Worm (Caenorhabditis elegans) whole organism, late embryonic: ENCODE measurements around the gene fbxa-11.

ENCODE experiments used
- C08G9.2 ChIP-seq: sonication (generic microtip); optimal IDR thresholded peaks from 2 replicates; lab custom pipeline; 2016; ENCODE audit warnings: mild to moderate bottlenecking, missing genetic modification characterization, moderate library complexity, missing compliant biosample characterization
- C38D4.7 ChIP-seq: fragments of 200-800 bp; sonication (Bioruptor generic); optimal IDR thresholded peaks from 2 replicates; lab custom pipeline; 2018; ENCODE audit warnings: mild to moderate bottlenecking, missing genetic modification characterization, moderate library complexity, missing compliant biosample characterization
- F13H6.1 ChIP-seq: sonication (generic microtip); optimal IDR thresholded peaks from 2 replicates; lab custom pipeline; 2016; ENCODE audit warnings: missing genetic modification characterization, missing compliant biosample characterization
- K02D7.2 ChIP-seq: sonication (generic microtip); optimal IDR thresholded peaks from 2 replicates; lab custom pipeline; 2017; ENCODE audit warnings: mild to moderate bottlenecking, missing genetic modification characterization, missing compliant biosample characterization
- T23F11.4 ChIP-seq: fragments of 200-800 bp; sonication (Bioruptor generic); optimal IDR thresholded peaks from 2 replicates; lab custom pipeline; 2018; ENCODE audit warnings: mild to moderate bottlenecking, missing genetic modification characterization, missing compliant biosample characterization
- Y22D7AL.16 ChIP-seq: sonication (generic microtip); optimal IDR thresholded peaks from 2 replicates; lab custom pipeline; 2016; ENCODE audit warnings: missing genetic modification characterization, missing compliant biosample characterization
- ceh-14 ChIP-seq: sonication (generic microtip); optimal IDR thresholded peaks from 2 replicates; lab custom pipeline; 2016; ENCODE audit warnings: missing genotype, missing genetic modification characterization, missing compliant biosample characterization
- ceh-18 ChIP-seq: sonication (generic microtip); optimal IDR thresholded peaks from 2 replicates; lab custom pipeline; 2016; ENCODE audit warnings: missing genetic modification characterization, missing compliant biosample characterization
- ceh-19 ChIP-seq: fragments of 200-800 bp; sonication (Bioruptor generic); optimal IDR thresholded peaks from 2 replicates; lab custom pipeline; 2018; ENCODE audit warnings: mild to moderate bottlenecking, missing genetic modification characterization, missing compliant biosample characterization
- ceh-2 ChIP-seq: sonication (generic microtip); optimal IDR thresholded peaks from 2 replicates; lab custom pipeline; 2016; ENCODE audit warnings: missing genotype, missing genetic modification characterization, missing compliant biosample characterization
- ceh-24 ChIP-seq: sonication (generic microtip); optimal IDR thresholded peaks from 2 replicates; lab custom pipeline; 2016; ENCODE audit warnings: mild to moderate bottlenecking, missing genetic modification characterization, missing compliant biosample characterization
- ceh-31 ChIP-seq: sonication (generic microtip); optimal IDR thresholded peaks from 2 replicates; lab custom pipeline; 2016; ENCODE audit warnings: missing genetic modification characterization, missing compliant biosample characterization
- ceh-34 ChIP-seq: sonication (generic microtip); optimal IDR thresholded peaks from 2 replicates; lab custom pipeline; 2016; ENCODE audit warnings: mild to moderate bottlenecking, missing genetic modification characterization, missing compliant biosample characterization
- ceh-48 ChIP-seq: sonication (generic microtip); optimal IDR thresholded peaks from 2 replicates; lab custom pipeline; 2016; ENCODE audit warnings: missing genetic modification characterization, inconsistent platforms, missing compliant biosample characterization
- ceh-6 ChIP-seq: fragments of 200-800 bp; sonication (Bioruptor generic); optimal IDR thresholded peaks from 2 replicates; lab custom pipeline; 2018; ENCODE audit warnings: mild to moderate bottlenecking, missing genetic modification characterization, missing compliant biosample characterization
- che-1 ChIP-seq: sonication (generic microtip); optimal IDR thresholded peaks from 2 replicates; lab custom pipeline; 2016; ENCODE audit warnings: mild to moderate bottlenecking, missing genetic modification characterization, missing compliant biosample characterization
- elt-2 ChIP-seq: sonication (generic microtip); optimal IDR thresholded peaks from 2 replicates; lab custom pipeline; 2016; ENCODE audit warnings: missing genetic modification reagents, missing genetic modification characterization, missing compliant biosample characterization
- elt-4 ChIP-seq: sonication (generic microtip); optimal IDR thresholded peaks from 2 replicates; lab custom pipeline; 2016; ENCODE audit warnings: missing genetic modification characterization, missing compliant biosample characterization
- ets-4 ChIP-seq: sonication (generic microtip); optimal IDR thresholded peaks from 2 replicates; lab custom pipeline; 2016; ENCODE audit warnings: missing genetic modification characterization, missing compliant biosample characterization
- eyg-1 ChIP-seq: sonication (generic microtip); optimal IDR thresholded peaks from 2 replicates; lab custom pipeline; 2016; ENCODE audit warnings: missing genotype, missing genetic modification characterization, missing compliant biosample characterization
- fax-1 ChIP-seq: sonication (generic microtip); optimal IDR thresholded peaks from 2 replicates; lab custom pipeline; 2016; ENCODE audit warnings: missing genotype, missing genetic modification characterization, missing compliant biosample characterization
- fkh-6 ChIP-seq: sonication (generic microtip); optimal IDR thresholded peaks from 2 replicates; lab custom pipeline; 2016; ENCODE audit warnings: missing genetic modification characterization, missing compliant biosample characterization
- gmeb-2 ChIP-seq: sonication (generic microtip); optimal IDR thresholded peaks from 2 replicates; lab custom pipeline; 2016; ENCODE audit warnings: missing genetic modification characterization, inconsistent platforms, missing compliant biosample characterization
- hlh-13 ChIP-seq: fragments of 200-800 bp; sonication (Bioruptor generic); optimal IDR thresholded peaks from 2 replicates; lab custom pipeline; 2018; ENCODE audit warnings: mild to moderate bottlenecking, missing genetic modification characterization, missing compliant biosample characterization
- hlh-6 ChIP-seq: sonication (generic microtip); optimal IDR thresholded peaks from 2 replicates; lab custom pipeline; 2016; ENCODE audit warnings: missing genotype, missing genetic modification characterization, missing compliant biosample characterization
- hlh-8 ChIP-seq: sonication (generic microtip); optimal IDR thresholded peaks from 2 replicates; lab custom pipeline; 2016; ENCODE audit warnings: missing genotype, missing genetic modification characterization, missing compliant biosample characterization
- lim-6 ChIP-seq: sonication (generic microtip); optimal IDR thresholded peaks from 2 replicates; lab custom pipeline; 2016; ENCODE audit warnings: missing genetic modification characterization, missing compliant biosample characterization
- lin-11 ChIP-seq: fragments of 200-800 bp; sonication (Bioruptor generic); optimal IDR thresholded peaks from 2 replicates; lab custom pipeline; 2018; ENCODE audit warnings: mild to moderate bottlenecking, missing genetic modification characterization, missing compliant biosample characterization
- madf-2 ChIP-seq: sonication (generic microtip); optimal IDR thresholded peaks from 2 replicates; lab custom pipeline; 2017; ENCODE audit warnings: missing genetic modification characterization, missing compliant biosample characterization
- mec-3 ChIP-seq: sonication (generic microtip); optimal IDR thresholded peaks from 2 replicates; lab custom pipeline; 2016; ENCODE audit warnings: borderline replicate concordance, missing genetic modification characterization, missing compliant biosample characterization
- npax-4 ChIP-seq: sonication (generic microtip); optimal IDR thresholded peaks from 2 replicates; lab custom pipeline; 2016; ENCODE audit warnings: missing genetic modification characterization, missing compliant biosample characterization
- pag-3 ChIP-seq: sonication (generic microtip); optimal IDR thresholded peaks from 2 replicates; lab custom pipeline; 2016; ENCODE audit warnings: missing compliant biosample characterization, missing genetic modification characterization, borderline replicate concordance
- pat-9 ChIP-seq: fragments of 200-800 bp; sonication (Bioruptor generic); optimal IDR thresholded peaks from 2 replicates; lab custom pipeline; 2018; ENCODE audit warnings: mild to moderate bottlenecking, missing genetic modification characterization, moderate library complexity, missing compliant biosample characterization
- pha-2 ChIP-seq: sonication (generic microtip); optimal IDR thresholded peaks from 2 replicates; lab custom pipeline; 2017; ENCODE audit warnings: mild to moderate bottlenecking, missing genetic modification characterization, missing compliant biosample characterization
- pqm-1 ChIP-seq: sonication (generic microtip); optimal IDR thresholded peaks from 2 replicates; lab custom pipeline; 2016; ENCODE audit warnings: missing genetic modification characterization, missing compliant biosample characterization
- ref-2 ChIP-seq: sonication (generic microtip); optimal IDR thresholded peaks from 2 replicates; lab custom pipeline; 2016; ENCODE audit warnings: missing genetic modification characterization, missing compliant biosample characterization
- rnt-1 ChIP-seq: sonication (generic microtip); optimal IDR thresholded peaks from 2 replicates; lab custom pipeline; 2016; ENCODE audit warnings: missing genetic modification characterization, missing compliant biosample characterization
- sdc-2 ChIP-seq: sonication (generic microtip); optimal IDR thresholded peaks from 2 replicates; lab custom pipeline; 2016; ENCODE audit warnings: missing genotype, missing genetic modification characterization, missing compliant biosample characterization
- sox-4 ChIP-seq: sonication (generic microtip); optimal IDR thresholded peaks from 2 replicates; lab custom pipeline; 2017; ENCODE audit warnings: mild to moderate bottlenecking, missing genetic modification characterization, inconsistent platforms, missing compliant biosample characterization
- syd-9 ChIP-seq: sonication (generic microtip); optimal IDR thresholded peaks from 2 replicates; lab custom pipeline; 2016; ENCODE audit warnings: mild to moderate bottlenecking, missing genetic modification characterization, moderate library complexity, missing compliant biosample characterization
- tbx-2 ChIP-seq: sonication (generic microtip); optimal IDR thresholded peaks from 2 replicates; lab custom pipeline; 2016; ENCODE audit warnings: missing genetic modification characterization, missing compliant biosample characterization
- tbx-7 ChIP-seq: sonication (generic microtip); optimal IDR thresholded peaks from 2 replicates; lab custom pipeline; 2016; ENCODE audit warnings: missing genotype, missing genetic modification characterization, missing compliant biosample characterization
- ttx-3 ChIP-seq: sonication (generic microtip); optimal IDR thresholded peaks from 2 replicates; lab custom pipeline; 2016; ENCODE audit warnings: missing genetic modification reagents, missing genetic modification characterization, missing compliant biosample characterization
- unc-42 ChIP-seq: sonication (generic microtip); optimal IDR thresholded peaks from 2 replicates; lab custom pipeline; 2016; ENCODE audit warnings: missing genotype, missing genetic modification characterization, missing compliant biosample characterization
- unc-86 ChIP-seq: sonication (generic microtip); optimal IDR thresholded peaks from 2 replicates; lab custom pipeline; 2016; ENCODE audit warnings: missing genetic modification characterization, missing compliant biosample characterization
- zip-5 ChIP-seq: sonication (generic microtip); optimal IDR thresholded peaks from 2 replicates; lab custom pipeline; 2016; ENCODE audit warnings: missing genetic modification characterization, missing compliant biosample characterization
- ztf-16 ChIP-seq: sonication (generic microtip); optimal IDR thresholded peaks from 2 replicates; lab custom pipeline; 2017; ENCODE audit warnings: missing genetic modification characterization, missing compliant biosample characterization

Gene fbxa-11

ce11 chrIII:931405-931804 is 19.3 kb upstream of the fbxa-11 start:
- TF ChIP-seq ceh-34 (tag; lab: Kevin White, UChicago) (peak; percentile 84), pha-2 (tag; lab: Kevin White, UChicago) (peak; percentile 18), ceh-48 (tag; lab: Kevin White, UChicago) (peak; percentile 74), ztf-16 (peak; percentile 42), elt-4 (tag; lab: Kevin White, UChicago) (peak; percentile 97), syd-9 (tag; lab: Kevin White, UChicago) (peak; percentile 63), ceh-18 (tag; lab: Kevin White, UChicago) (peak; percentile 34), ceh-31 (peak; percentile 81), ceh-19 (GFP tag; lab: Kevin White, UChicago) (peak; percentile 91), ceh-24 (peak; percentile 12), Y22D7AL.16 (tag; lab: Kevin White, UChicago) (peak; percentile 97), fkh-6 (tag; lab: Kevin White, UChicago) (peak; percentile 90), lin-11 (tag; lab: Kevin White, UChicago) (peak; percentile 94), lim-6 (peak; percentile 91), unc-42 (peak; percentile 67), ceh-6 (GFP tag; lab: Kevin White, UChicago) (peak; percentile 32), sox-4 (tag; lab: Kevin White, UChicago) (peak; percentile 94), che-1 (tag; lab: Kevin White, UChicago) (peak; percentile 84), gmeb-2 (tag; lab: Kevin White, UChicago) (peak; percentile 80), zip-5 (tag; lab: Kevin White, UChicago) (peak; percentile 34), unc-86 (tag; lab: Kevin White, UChicago) (peak; percentile 35), mec-3 (peak; percentile 76), K02D7.2 (tag; lab: Kevin White, UChicago) (peak; percentile 84), hlh-8 (peak; percentile 91), eyg-1 (peak; percentile 57), tbx-2 (peak; percentile 97), rnt-1 (peak; percentile 65), T23F11.4 (GFP tag; lab: Kevin White, UChicago) (peak; percentile 56), C08G9.2 (peak; percentile 76), ref-2 (tag; lab: Kevin White, UChicago) (peak; percentile 53), ceh-14 (tag; lab: Kevin White, UChicago) (peak; percentile 83), elt-2 (tag; lab: Kevin White, UChicago) (peak; percentile 19), pqm-1 (tag; lab: Kevin White, UChicago) (peak; percentile 96), pag-3 (peak; percentile 97), sdc-2 (peak; percentile 72), hlh-6 (peak; percentile 88), fax-1 (peak; percentile 79), ets-4 (peak; percentile 83), F13H6.1 (tag; lab: Kevin White, UChicago) (peak; percentile 79), madf-2 (peak; percentile 97), hlh-13 (GFP tag; lab: Kevin White, UChicago) (peak; percentile 95), npax-4 (tag; lab: Kevin White, UChicago) (peak; percentile 79), C38D4.7 (GFP tag; lab: Kevin White, UChicago) (peak; percentile 66), tbx-7 (peak; percentile 62), ttx-3 (tag; lab: Kevin White, UChicago) (peak; percentile 41), ceh-2 (tag; lab: Kevin White, UChicago) (peak; percentile 45), pat-9 (peak; percentile 89)
- TF ChIP-seq, all 69 proteins: peak for 47; not testable (repeated sequence) for 22
